Fruit fly (Drosophila melanogaster) whole organism, embryonic: Measurements from ENCODE around the gene Irk1.

Experiments used
- Bgb ChIP-seq: fragments of 200-800 bp; sonication (Bioruptor generic); IDR thresholded peaks from 2 replicates; pipeline ENCODE4 v1.3.6; 2022; ENCODE audit warnings: missing biosample characterization, missing genetic modification characterization; ENCODE audit not compliant: partially characterized antibody
- CG10543 ChIP-seq: fragments of 200-800 bp; sonication (Bioruptor generic); optimal IDR thresholded peaks from 3 replicates; lab custom pipeline; 2017; ENCODE audit warnings: missing biosample characterization, mild to moderate bottlenecking, missing genetic modification characterization, moderate library complexity
- CG11696 ChIP-seq: fragments of 200-800 bp; sonication (Bioruptor generic); IDR thresholded peaks from 2 replicates; pipeline ENCODE4 v1.3.6; 2022; ENCODE audit warnings: missing biosample characterization, missing genetic modification characterization
- CG12155 ChIP-seq: fragments of 200-800 bp; sonication (Bioruptor generic); optimal IDR thresholded peaks from 3 replicates; lab custom pipeline; 2016; ENCODE audit warnings: missing biosample characterization, missing genetic modification characterization
- CG12299 ChIP-seq: fragments of 200-800 bp; sonication (Bioruptor generic); optimal IDR thresholded peaks from 2 replicates; lab custom pipeline; 2018; ENCODE audit warnings: missing biosample characterization, mild to moderate bottlenecking, missing genetic modification characterization
- CG15601 ChIP-seq: fragments of 200-800 bp; sonication (Bioruptor generic); optimal IDR thresholded peaks from 3 replicates; lab custom pipeline; 2019; ENCODE audit warnings: missing biosample characterization, mild to moderate bottlenecking, missing genetic modification characterization, moderate library complexity
- CG1603 ChIP-seq: fragments of 200-800 bp; sonication (Bioruptor generic); optimal IDR thresholded peaks from 2 replicates; lab custom pipeline; 2019; ENCODE audit warnings: missing biosample characterization, mild to moderate bottlenecking, missing genetic modification characterization, moderate library complexity
- CG1647 ChIP-seq: fragments of 200-800 bp; sonication (Bioruptor generic); optimal IDR thresholded peaks from 3 replicates; lab custom pipeline; 2016; ENCODE audit warnings: missing biosample characterization, missing genetic modification characterization
- CG17361 ChIP-seq: fragments of 200-800 bp; sonication (Bioruptor generic); IDR thresholded peaks from 3 replicates; pipeline ENCODE4 v1.3.6; 2022; ENCODE audit warnings: missing biosample characterization, missing genetic modification characterization
- CG2116 ChIP-seq: fragments of 200-800 bp; sonication (Bioruptor generic); optimal IDR thresholded peaks from 3 replicates; lab custom pipeline; 2018; ENCODE audit warnings: missing biosample characterization, mild to moderate bottlenecking, missing genetic modification characterization
- CG30020 ChIP-seq: fragments of 200-800 bp; optimal IDR thresholded peaks from 2 replicates; lab custom pipeline; 2019; ENCODE audit warnings: missing biosample characterization, mild to moderate bottlenecking, missing genetic modification characterization, moderate library complexity
- CG3065 ChIP-seq: fragments of 200-800 bp; sonication (Bioruptor generic); optimal IDR thresholded peaks from 2 replicates; lab custom pipeline; 2016; ENCODE audit warnings: missing biosample characterization, missing genetic modification characterization
- CG6683 ChIP-seq: fragments of 200-800 bp; sonication (Bioruptor generic); optimal IDR thresholded peaks from 2 replicates; lab custom pipeline; 2017; ENCODE audit warnings: missing biosample characterization, mild to moderate bottlenecking, missing genetic modification characterization, missing genetic modification reagents
- CG7786 ChIP-seq: fragments of 200-800 bp; sonication (Bioruptor generic); optimal IDR thresholded peaks from 2 replicates; lab custom pipeline; 2016; ENCODE audit warnings: missing biosample characterization, missing genetic modification characterization
- CG8765 ChIP-seq: fragments of 200-800 bp; sonication (Bioruptor generic); IDR thresholded peaks from 2 replicates; pipeline ENCODE4 v1.3.6; 2022; ENCODE audit warnings: missing biosample characterization, missing genetic modification characterization
- CHES-1-like ChIP-seq: fragments of 200-800 bp; sonication (Bioruptor generic); optimal IDR thresholded peaks from 2 replicates; lab custom pipeline; 2016; ENCODE audit warnings: missing biosample characterization, missing genetic modification characterization
- CkIIα-i1 ChIP-seq: fragments of 200-800 bp; sonication (Bioruptor generic); IDR thresholded peaks from 2 replicates; pipeline ENCODE4 v1.3.6; 2022; ENCODE audit warnings: missing biosample characterization, missing genetic modification characterization
- Dip2 ChIP-seq: fragments of 200-800 bp; sonication (Bioruptor generic); IDR thresholded peaks from 2 replicates; pipeline ENCODE4 v1.3.6; 2022; ENCODE audit warnings: missing biosample characterization, missing genetic modification characterization
- Dll ChIP-seq: fragments of 200-800 bp; sonication (Bioruptor generic); IDR thresholded peaks from 4 replicates; pipeline ENCODE4 v1.3.6; 2022; ENCODE audit warnings: missing biosample characterization, missing genetic modification characterization; ENCODE audit not compliant: partially characterized antibody
- Doc3 ChIP-seq: fragments of 200-800 bp; sonication (Bioruptor generic); IDR thresholded peaks from 3 replicates; pipeline ENCODE4 v1.3.6; 2022; ENCODE audit warnings: missing biosample characterization, missing genetic modification characterization; ENCODE audit not compliant: partially characterized antibody
- Gsc ChIP-seq: fragments of 200-800 bp; sonication (Bioruptor generic); IDR thresholded peaks from 2 replicates; pipeline ENCODE4 v1.3.6; 2022; ENCODE audit warnings: missing biosample characterization, missing genetic modification characterization
- MESR4 ChIP-seq: fragments of 200-800 bp; sonication (Bioruptor generic); optimal IDR thresholded peaks from 2 replicates; lab custom pipeline; 2018; ENCODE audit warnings: missing biosample characterization, mild to moderate bottlenecking, missing genetic modification characterization, moderate library complexity
- Max ChIP-seq: fragments of 200-800 bp; sonication (Bioruptor generic); optimal IDR thresholded peaks from 2 replicates; lab custom pipeline; 2016; ENCODE audit warnings: missing biosample characterization, mild to moderate bottlenecking, missing genetic modification characterization
- PHDP ChIP-seq: fragments of 200-800 bp; sonication (Bioruptor generic); optimal IDR thresholded peaks from 3 replicates; lab custom pipeline; 2018; ENCODE audit warnings: missing biosample characterization, mild to moderate bottlenecking, missing genetic modification characterization, moderate library complexity
- Rx ChIP-seq: fragments of 200-800 bp; sonication (Bioruptor generic); IDR thresholded peaks from 2 replicates; pipeline ENCODE4 v1.3.6; 2022; ENCODE audit warnings: missing biosample characterization, missing genetic modification characterization
- Scr ChIP-seq: fragments of 200-800 bp; sonication (Bioruptor generic); IDR thresholded peaks from 2 replicates; pipeline ENCODE4 v1.3.6; 2022; ENCODE audit warnings: missing biosample characterization, missing genetic modification characterization; ENCODE audit not compliant: partially characterized antibody
- Sry-δ ChIP-seq: fragments of 200-800 bp; sonication (Bioruptor generic); optimal IDR thresholded peaks from 2 replicates; lab custom pipeline; 2016; ENCODE audit warnings: missing biosample characterization, missing genetic modification characterization
- al ChIP-seq: fragments of 200-800 bp; sonication (Bioruptor generic); IDR thresholded peaks from 2 replicates; pipeline ENCODE4 v1.3.6; 2022; ENCODE audit warnings: missing biosample characterization, missing genetic modification characterization
- fru ChIP-seq: fragments of >200 bp; optimal IDR thresholded peaks from 2 replicates; lab custom pipeline; 2017
- gem ChIP-seq: fragments of 200-800 bp; sonication (Bioruptor generic); optimal IDR thresholded peaks from 2 replicates; lab custom pipeline; 2019; ENCODE audit warnings: missing biosample characterization, mild to moderate bottlenecking, missing genetic modification characterization, moderate library complexity
- her ChIP-seq: fragments of 200-800 bp; sonication (Bioruptor generic); optimal IDR thresholded peaks from 2 replicates; lab custom pipeline; 2016; ENCODE audit warnings: missing biosample characterization, missing genetic modification characterization
- jumu ChIP-seq: fragments of 200-800 bp; sonication (Bioruptor generic); optimal IDR thresholded peaks from 3 replicates; lab custom pipeline; 2016; ENCODE audit warnings: missing biosample characterization, missing genetic modification characterization
- lab ChIP-seq: fragments of 200-800 bp; sonication (Bioruptor generic); optimal IDR thresholded peaks from 3 replicates; lab custom pipeline; 2017; ENCODE audit warnings: missing biosample characterization, missing genetic modification characterization, mild to moderate bottlenecking, moderate library complexity, missing genetic modification reagents
- nmo ChIP-seq: fragments of 200-800 bp; sonication (Bioruptor generic); optimal IDR thresholded peaks from 2 replicates; lab custom pipeline; 2018; ENCODE audit warnings: missing biosample characterization, mild to moderate bottlenecking, missing genetic modification characterization, moderate library complexity
- onecut ChIP-seq: fragments of 200-800 bp; sonication (Bioruptor generic); IDR thresholded peaks from 2 replicates; pipeline ENCODE4 v1.3.6; 2022; ENCODE audit warnings: missing biosample characterization, missing genetic modification characterization
- org-1 ChIP-seq: fragments of 200-800 bp; sonication (Bioruptor generic); optimal IDR thresholded peaks from 2 replicates; lab custom pipeline; 2017; ENCODE audit warnings: missing biosample characterization, missing genetic modification characterization
- salm ChIP-seq: fragments of 200-800 bp; sonication (Bioruptor generic); optimal IDR thresholded peaks from 2 replicates; lab custom pipeline; 2018; ENCODE audit warnings: missing biosample characterization, mild to moderate bottlenecking, missing genetic modification characterization
- slou ChIP-seq: fragments of 200-800 bp; sonication (Bioruptor generic); optimal IDR thresholded peaks from 3 replicates; lab custom pipeline; 2016; ENCODE audit warnings: missing biosample characterization, missing genetic modification characterization
- sna ChIP-seq: fragments of 200-800 bp; sonication (Bioruptor generic); IDR thresholded peaks from 2 replicates; pipeline ENCODE4 v1.3.6; 2022; ENCODE audit warnings: missing biosample characterization, missing genetic modification characterization; ENCODE audit not compliant: partially characterized antibody
- so ChIP-seq: fragments of 200-800 bp; sonication (Bioruptor generic); IDR thresholded peaks from 3 replicates; pipeline ENCODE4 v1.3.6; 2022; ENCODE audit warnings: missing biosample characterization, missing genetic modification characterization
- ssp ChIP-seq: fragments of 200-800 bp; sonication (Bioruptor generic); IDR thresholded peaks from 2 replicates; pipeline ENCODE4 v1.3.6; 2022; ENCODE audit warnings: missing biosample characterization, missing genetic modification characterization
- tap ChIP-seq: fragments of 200-800 bp; optimal IDR thresholded peaks from 3 replicates; lab custom pipeline; 2019; ENCODE audit warnings: missing biosample characterization, mild to moderate bottlenecking, missing genetic modification characterization, moderate library complexity
- tio ChIP-seq: fragments of 200-800 bp; sonication (Bioruptor generic); optimal IDR thresholded peaks from 2 replicates; lab custom pipeline; 2017; ENCODE audit warnings: missing biosample characterization, missing genetic modification characterization, inconsistent platforms
- vfl ChIP-seq: fragments of 200-800 bp; sonication (Bioruptor generic); optimal IDR thresholded peaks from 2 replicates; lab custom pipeline; 2016; ENCODE audit warnings: missing biosample characterization, missing genetic modification characterization
- vvl ChIP-seq: fragments of 200-800 bp; sonication (Bioruptor generic); IDR thresholded peaks from 2 replicates; pipeline ENCODE4 v1.3.6; 2022; ENCODE audit warnings: missing biosample characterization, missing genetic modification characterization
- zen2 ChIP-seq: fragments of 200-800 bp; sonication (Bioruptor generic); IDR thresholded peaks from 3 replicates; pipeline ENCODE4 v1.3.6; 2022; ENCODE audit warnings: missing biosample characterization, missing genetic modification characterization; ENCODE audit not compliant: partially characterized antibody
- zfh1 ChIP-seq: fragments of 200-800 bp; sonication (Bioruptor generic); IDR thresholded peaks from 3 replicates; pipeline ENCODE4 v1.3.6; 2022; ENCODE audit warnings: missing biosample characterization, missing genetic modification characterization
- zfh2 ChIP-seq: fragments of 200-800 bp; sonication (Bioruptor generic); optimal IDR thresholded peaks from 2 replicates; lab custom pipeline; 2016; ENCODE audit warnings: missing biosample characterization, missing genetic modification characterization

Gene Irk1

DNA sequence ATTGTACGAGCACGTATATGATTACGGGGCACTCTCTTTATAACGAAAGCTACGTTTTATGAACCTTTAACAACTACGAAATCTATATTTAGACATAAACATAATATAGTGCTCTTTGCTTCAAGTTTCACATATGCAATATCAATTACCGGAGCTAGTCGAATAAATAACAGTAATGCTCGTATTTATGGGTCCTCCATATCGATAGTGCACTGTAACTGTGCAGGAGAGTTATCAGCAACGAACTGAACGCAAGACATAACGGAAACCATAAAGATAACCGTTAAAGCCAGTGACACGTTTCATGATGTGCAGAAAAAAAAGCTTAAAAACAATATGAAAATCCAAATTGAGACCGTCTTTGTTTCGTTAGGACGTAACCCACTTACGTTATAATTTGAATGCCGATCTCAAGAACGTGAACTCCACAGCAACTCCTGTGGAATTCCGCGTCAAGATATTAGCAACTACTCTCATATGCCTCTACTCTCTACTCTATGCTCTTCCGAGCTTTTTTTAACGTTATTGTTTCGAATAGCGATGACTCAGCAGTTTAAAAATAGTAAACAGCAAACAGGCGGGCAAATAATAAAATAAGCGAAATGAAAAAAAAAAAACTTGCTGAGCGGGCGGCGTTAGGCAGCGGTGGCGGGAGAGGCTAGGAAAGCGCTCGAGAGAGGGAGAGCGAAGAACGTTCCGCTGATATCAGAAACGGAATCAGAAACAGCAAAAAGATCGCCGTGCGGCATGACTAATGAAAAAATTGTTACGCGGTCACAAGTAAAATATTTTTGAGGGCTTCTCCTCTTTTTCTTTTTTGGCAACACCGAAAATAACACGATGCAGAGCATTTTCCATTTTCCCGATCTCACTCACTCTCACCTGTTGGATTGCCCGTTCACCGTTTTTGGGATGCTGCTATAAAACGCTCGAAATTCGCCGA, 22.1 kb downstream of the Irk1 start (continued):
- TF ChIP-seq CG17361 (GFP tag; lab: Robert Waterston, UW): peak; percentile 75
- TF ChIP-seq Rx (GFP tag; lab: Robert Waterston, UW): 0 out of 2 replicates have a peak, but pooled peaks have one; percentile 33
- no peak for TF ChIP-seq Scr
- TF ChIP-seq CG10543 (GFP tag; lab: Kevin White, UChicago): no peak
- no peak for TF ChIP-seq Doc3 (GFP tag; lab: Robert Waterston, UW)
- TF ChIP-seq Dip2 (GFP tag; lab: Robert Waterston, UW): no peak
- peak; percentile 58 for TF ChIP-seq CG12155
- peak; percentile 83 for TF ChIP-seq gem (tag; lab: Kevin White, UChicago)
- peak; percentile 16 for TF ChIP-seq jumu (GFP tag; lab: Kevin White, UChicago)
- TF ChIP-seq so: peak; percentile 64; the same call in 1 of the 3 replicates
- peak; percentile 13; the same call in 1 of the 2 replicates for TF ChIP-seq Bgb (GFP tag; lab: Robert Waterston, UW)
- TF ChIP-seq CG2116 (GFP tag; lab: Kevin White, UChicago): peak; percentile 6
- TF ChIP-seq CG6683: peak; percentile 45
- TF ChIP-seq CG11696 (GFP tag; lab: Robert Waterston, UW): peak; percentile 37; the same call in 1 of the 2 replicates
- peak; percentile 84 for TF ChIP-seq CG1603 (tag; lab: Kevin White, UChicago)
- peak; percentile 56 for TF ChIP-seq her (GFP tag; lab: Kevin White, UChicago)
- TF ChIP-seq org-1 (GFP tag; lab: Kevin White, UChicago): peak; percentile 64
- peak; percentile 39 for TF ChIP-seq Sry-δ
- TF ChIP-seq ssp (GFP tag; lab: Robert Waterston, UW): peak; percentile 53
- peak; percentile 45 for TF ChIP-seq CG15601 (tag; lab: Kevin White, UChicago)
- TF ChIP-seq tap: peak; percentile 84
- no peak for TF ChIP-seq sna (GFP tag; lab: Robert Waterston, UW)
- peak; percentile 72 for TF ChIP-seq nmo (GFP tag; lab: Kevin White, UChicago)
- TF ChIP-seq zfh1 (GFP tag; lab: Robert Waterston, UW): peak; percentile 77
- peak; percentile 77 for TF ChIP-seq CG7786 (GFP tag; lab: Kevin White, UChicago)
- peak; percentile 45 for TF ChIP-seq vfl (GFP tag; lab: Kevin White, UChicago)
- peak; percentile 85 for TF ChIP-seq PHDP
- peak; percentile 71 for TF ChIP-seq zfh2
- TF ChIP-seq CG12299 (tag; lab: Kevin White, UChicago): no peak
- TF ChIP-seq Max: peak; percentile 44
- no peak for TF ChIP-seq fru (lab: Kevin White, UChicago)
- TF ChIP-seq Dll (GFP tag; lab: Robert Waterston, UW): no peak
- no peak for TF ChIP-seq Gsc
- TF ChIP-seq CG3065: no peak
- TF ChIP-seq zen2 (GFP tag; lab: Robert Waterston, UW): no peak
- peak; percentile 47 for TF ChIP-seq onecut (GFP tag; lab: Robert Waterston, UW)
- peak; percentile 41; the same call in 1 of the 2 replicates for TF ChIP-seq CG8765 (GFP tag; lab: Robert Waterston, UW)
- TF ChIP-seq salm (tag; lab: Kevin White, UChicago): peak; percentile 69
- peak; percentile 89 for TF ChIP-seq lab (GFP tag; lab: Kevin White, UChicago)
- peak; percentile 63 for TF ChIP-seq tio (GFP tag; lab: Kevin White, UChicago)
- TF ChIP-seq MESR4 (GFP tag; lab: Kevin White, UChicago): peak; percentile 6
- no peak for TF ChIP-seq slou (GFP tag; lab: Kevin White, UChicago)
- TF ChIP-seq al: peak; percentile 59; the same call in 1 of the 2 replicates
- TF ChIP-seq vvl: peak; percentile 76
- no peak for TF ChIP-seq CG30020 (tag; lab: Kevin White, UChicago)
- no peak for TF ChIP-seq CkIIα-i1 (GFP tag; lab: Robert Waterston, UW)
- peak; percentile 69 for TF ChIP-seq CHES-1-like (GFP tag; lab: Kevin White, UChicago)
- peak; percentile 41 for TF ChIP-seq CG1647 (GFP tag; lab: Kevin White, UChicago)
